Worm (Caenorhabditis elegans) whole organism, late embryonic: Measurements from ENCODE around the gene F54H12.8.

Experiments used
- C08G9.2 ChIP-seq: sonication (generic microtip); optimal IDR thresholded peaks from 2 replicates; lab custom pipeline; 2016; ENCODE audit warnings: mild to moderate bottlenecking, missing genetic modification characterization, moderate library complexity, missing compliant biosample characterization
- C38D4.7 ChIP-seq: fragments of 200-800 bp; sonication (Bioruptor generic); optimal IDR thresholded peaks from 2 replicates; lab custom pipeline; 2018; ENCODE audit warnings: mild to moderate bottlenecking, missing genetic modification characterization, moderate library complexity, missing compliant biosample characterization
- K02D7.2 ChIP-seq: sonication (generic microtip); optimal IDR thresholded peaks from 2 replicates; lab custom pipeline; 2017; ENCODE audit warnings: mild to moderate bottlenecking, missing genetic modification characterization, missing compliant biosample characterization
- T23F11.4 ChIP-seq: fragments of 200-800 bp; sonication (Bioruptor generic); optimal IDR thresholded peaks from 2 replicates; lab custom pipeline; 2018; ENCODE audit warnings: mild to moderate bottlenecking, missing genetic modification characterization, missing compliant biosample characterization
- ahr-1 ChIP-seq: sonication (generic microtip); optimal IDR thresholded peaks from 2 replicates; lab custom pipeline; 2016; ENCODE audit warnings: missing genetic modification characterization, missing compliant biosample characterization
- ceh-14 ChIP-seq: sonication (generic microtip); optimal IDR thresholded peaks from 2 replicates; lab custom pipeline; 2016; ENCODE audit warnings: missing genotype, missing genetic modification characterization, missing compliant biosample characterization
- ceh-2 ChIP-seq: sonication (generic microtip); optimal IDR thresholded peaks from 2 replicates; lab custom pipeline; 2016; ENCODE audit warnings: missing genotype, missing genetic modification characterization, missing compliant biosample characterization
- ceh-30 ChIP-seq: fragments of 150-350 bp; optimal IDR thresholded peaks from 2 replicates; lab custom pipeline; 2014; ENCODE audit warnings: missing biosample characterization, missing genetic modification characterization
- ceh-31 ChIP-seq: sonication (generic microtip); optimal IDR thresholded peaks from 2 replicates; lab custom pipeline; 2016; ENCODE audit warnings: missing genetic modification characterization, missing compliant biosample characterization
- ceh-45 ChIP-seq: fragments of 200-800 bp; sonication (Bioruptor generic); IDR thresholded peaks from 2 replicates; pipeline ENCODE4 v1.3.6; 2022; ENCODE audit warnings: missing genetic modification reagents, missing genetic modification characterization, missing compliant biosample characterization
- che-1 ChIP-seq: sonication (generic microtip); optimal IDR thresholded peaks from 2 replicates; lab custom pipeline; 2016; ENCODE audit warnings: mild to moderate bottlenecking, missing genetic modification characterization, missing compliant biosample characterization
- dmd-4 ChIP-seq: sonication (generic microtip); optimal IDR thresholded peaks from 2 replicates; lab custom pipeline; 2016; ENCODE audit warnings: borderline replicate concordance, missing genetic modification characterization, missing compliant biosample characterization
- elt-2 ChIP-seq: sonication (generic microtip); optimal IDR thresholded peaks from 2 replicates; lab custom pipeline; 2016; ENCODE audit warnings: missing genetic modification reagents, missing genetic modification characterization, missing compliant biosample characterization
- elt-4 ChIP-seq: sonication (generic microtip); optimal IDR thresholded peaks from 2 replicates; lab custom pipeline; 2016; ENCODE audit warnings: missing genetic modification characterization, missing compliant biosample characterization
- ets-4 ChIP-seq: sonication (generic microtip); optimal IDR thresholded peaks from 2 replicates; lab custom pipeline; 2016; ENCODE audit warnings: missing genetic modification characterization, missing compliant biosample characterization
- fkh-10 ChIP-seq: fragments of 150-350 bp; optimal IDR thresholded peaks from 2 replicates; lab custom pipeline; 2014; ENCODE audit warnings: missing biosample characterization, missing genetic modification reagents, missing genetic modification characterization
- fkh-6 ChIP-seq: sonication (generic microtip); optimal IDR thresholded peaks from 2 replicates; lab custom pipeline; 2016; ENCODE audit warnings: missing genetic modification characterization, missing compliant biosample characterization
- hlh-8 ChIP-seq: sonication (generic microtip); optimal IDR thresholded peaks from 2 replicates; lab custom pipeline; 2016; ENCODE audit warnings: missing genotype, missing genetic modification characterization, missing compliant biosample characterization
- lim-6 ChIP-seq: sonication (generic microtip); optimal IDR thresholded peaks from 2 replicates; lab custom pipeline; 2016; ENCODE audit warnings: missing genetic modification characterization, missing compliant biosample characterization
- mec-3 ChIP-seq: sonication (generic microtip); optimal IDR thresholded peaks from 2 replicates; lab custom pipeline; 2016; ENCODE audit warnings: borderline replicate concordance, missing genetic modification characterization, missing compliant biosample characterization
- nfya-1 ChIP-seq: sonication (generic microtip); optimal IDR thresholded peaks from 2 replicates; lab custom pipeline; 2017; ENCODE audit warnings: missing genetic modification characterization, mild to moderate bottlenecking, missing compliant biosample characterization, antibody characterized with exemption, moderate library complexity
- nhr-11 ChIP-seq: fragments of 150-350 bp; optimal IDR thresholded peaks from 2 replicates; lab custom pipeline; 2014; ENCODE audit warnings: missing biosample characterization, missing genetic modification characterization
- nhr-232 ChIP-seq: sonication (generic microtip); optimal IDR thresholded peaks from 2 replicates; lab custom pipeline; 2016; ENCODE audit warnings: missing genetic modification characterization, missing compliant biosample characterization
- npax-4 ChIP-seq: sonication (generic microtip); optimal IDR thresholded peaks from 2 replicates; lab custom pipeline; 2016; ENCODE audit warnings: missing genetic modification characterization, missing compliant biosample characterization
- odd-2 ChIP-seq: sonication (generic microtip); optimal IDR thresholded peaks from 2 replicates; lab custom pipeline; 2017; ENCODE audit warnings: antibody characterized with exemption, mild to moderate bottlenecking, missing genetic modification characterization, missing compliant biosample characterization
- pax-1 ChIP-seq: fragments of 150-350 bp; optimal IDR thresholded peaks from 2 replicates; lab custom pipeline; 2014; ENCODE audit warnings: missing biosample characterization, missing genetic modification characterization
- pha-2 ChIP-seq: sonication (generic microtip); optimal IDR thresholded peaks from 2 replicates; lab custom pipeline; 2017; ENCODE audit warnings: mild to moderate bottlenecking, missing genetic modification characterization, missing compliant biosample characterization
- pha-4 ChIP-seq: fragments of 150-350 bp; optimal IDR thresholded peaks from 2 replicates; lab custom pipeline; 2018; ENCODE audit warnings: missing biosample characterization, missing genetic modification reagents, missing genetic modification characterization
- pqm-1 ChIP-seq: sonication (generic microtip); optimal IDR thresholded peaks from 2 replicates; lab custom pipeline; 2016; ENCODE audit warnings: missing genetic modification characterization, missing compliant biosample characterization
- ref-2 ChIP-seq: sonication (generic microtip); optimal IDR thresholded peaks from 2 replicates; lab custom pipeline; 2016; ENCODE audit warnings: missing genetic modification characterization, missing compliant biosample characterization
- rnt-1 ChIP-seq: sonication (generic microtip); optimal IDR thresholded peaks from 2 replicates; lab custom pipeline; 2016; ENCODE audit warnings: missing genetic modification characterization, missing compliant biosample characterization
- sox-2 ChIP-seq: fragments of 200-800 bp; sonication (Bioruptor generic); IDR thresholded peaks from 2 replicates; pipeline ENCODE4 v1.3.6; 2022; ENCODE audit warnings: missing genetic modification reagents, missing genetic modification characterization, missing compliant biosample characterization
- syd-9 ChIP-seq: sonication (generic microtip); optimal IDR thresholded peaks from 2 replicates; lab custom pipeline; 2016; ENCODE audit warnings: mild to moderate bottlenecking, missing genetic modification characterization, moderate library complexity, missing compliant biosample characterization
- tbx-2 ChIP-seq: sonication (generic microtip); optimal IDR thresholded peaks from 2 replicates; lab custom pipeline; 2016; ENCODE audit warnings: missing genetic modification characterization, missing compliant biosample characterization
- unc-3 ChIP-seq, 2 experiments: fragments of 200-800 bp in 1 of 2; sonication (Bioruptor generic) in 1 of 2; sonication (generic microtip) in 1 of 2; conservative IDR thresholded peaks in 1 of 2; optimal IDR thresholded peaks in 1 of 2; 2 replicates each; pipeline versions ENCODE4 v1.3.6 to Lab custom; 2016 to 2022; ENCODE audit warnings: missing compliant biosample characterization in 2 of 2, missing genetic modification characterization in 2 of 2, missing genetic modification reagents in 1 of 2
- unc-42 ChIP-seq: sonication (generic microtip); optimal IDR thresholded peaks from 2 replicates; lab custom pipeline; 2016; ENCODE audit warnings: missing genotype, missing genetic modification characterization, missing compliant biosample characterization
- unc-55 ChIP-seq: sonication (generic microtip); optimal IDR thresholded peaks from 2 replicates; lab custom pipeline; 2017; ENCODE audit warnings: missing biosample characterization, missing genetic modification reagents, missing genetic modification characterization
- unc-86 ChIP-seq: sonication (generic microtip); optimal IDR thresholded peaks from 2 replicates; lab custom pipeline; 2016; ENCODE audit warnings: missing genetic modification characterization, missing compliant biosample characterization

The F54H12.8 gene

DNA sequence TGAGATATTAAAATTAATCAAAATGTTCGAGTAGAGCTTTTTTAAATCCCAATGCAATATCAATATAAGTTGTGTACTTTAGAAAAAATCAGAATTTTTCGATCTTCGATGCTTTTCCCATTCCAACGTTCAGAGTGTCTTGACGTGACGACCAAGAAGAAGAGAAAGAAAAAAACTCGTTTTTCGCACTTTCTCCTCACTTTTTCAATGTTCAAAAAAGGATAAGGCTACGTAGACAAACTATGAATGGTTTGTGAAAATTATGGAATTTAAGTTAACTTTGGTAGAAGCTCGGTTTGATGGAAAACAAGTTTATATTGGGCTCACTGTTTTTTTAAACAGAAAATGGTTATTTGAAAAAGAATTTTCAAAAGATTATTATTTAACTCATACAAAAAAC is 21.3 kb downstream of the F54H12.8 start:
- TF ChIP-seq C38D4.7 (GFP tag; lab: Kevin White, UChicago) (no peak), ref-2 (tag; lab: Kevin White, UChicago) (no peak), nhr-11 (tag; lab: Kevin White, UChicago) (no peak), unc-42 (tag; lab: Kevin White, UChicago) (no peak), odd-2 (tag; lab: Kevin White, UChicago) (no peak), tbx-2 (tag; lab: Kevin White, UChicago) (no peak), elt-2 (tag; lab: Kevin White, UChicago) (no peak), lim-6 (tag; lab: Kevin White, UChicago) (no peak), fkh-10 (GFP tag; lab: Kevin White, UChicago) (no peak), fkh-6 (tag; lab: Kevin White, UChicago) (no peak), ceh-14 (no peak), C08G9.2 (tag; lab: Kevin White, UChicago) (no peak), syd-9 (tag; lab: Kevin White, UChicago) (no peak), unc-3 (GFP tag; conservative IDR thresholded peaks at IDR 0.05; lab: Robert Waterston, UW) (no peak), unc-3 (tag; optimal IDR thresholded peaks at IDR 0.05; lab: Kevin White, UChicago) (no peak), ets-4 (tag; lab: Kevin White, UChicago) (no peak), unc-55 (GFP tag; lab: Kevin White, UChicago) (no peak), mec-3 (no peak), ahr-1 (no peak), pha-2 (tag; lab: Kevin White, UChicago) (no peak), che-1 (no peak)
- TF ChIP-seq, all 69 proteins: peak for 0

ce11 chrIII:7946968-7947491 is 22.0 kb downstream of the F54H12.8 start, which contains the start of gene gsto-1:
TSS of gene gsto-1 (minus strand) at chrIII:7947018.
- TF ChIP-seq sox-2 (GFP tag; lab: Robert Waterston, UW), result no peak
- no peak for TF ChIP-seq nhr-232 (tag; lab: Kevin White, UChicago)
- TF ChIP-seq ref-2 (tag; lab: Kevin White, UChicago), result no peak
- TF ChIP-seq ets-4 (tag; lab: Kevin White, UChicago), result no peak
- TF ChIP-seq T23F11.4 (GFP tag; lab: Kevin White, UChicago), result no peak
- TF ChIP-seq rnt-1, result no peak
- TF ChIP-seq tbx-2 (tag; lab: Kevin White, UChicago), result no peak
- no peak for TF ChIP-seq odd-2 (tag; lab: Kevin White, UChicago)
- TF ChIP-seq nfya-1 (tag; lab: Kevin White, UChicago), result no peak
- no peak for TF ChIP-seq dmd-4 (tag; lab: Kevin White, UChicago)
- TF ChIP-seq elt-4, result no peak
- no peak for TF ChIP-seq pax-1 (tag; lab: Kevin White, UChicago)
- TF ChIP-seq hlh-8, result no peak
- no peak for TF ChIP-seq ceh-30 (tag; lab: Kevin White, UChicago)
- TF ChIP-seq pha-4, result no peak
- TF ChIP-seq ceh-14, result no peak
- TF ChIP-seq, all 69 proteins: peak for 0

ce11 chrIII:7941417-7941816 is 27.6 kb downstream of the F54H12.8 start, which contains the start of gene kle-2:
TSS of gene kle-2 (plus strand) at chrIII:7941717.
- no peak for TF ChIP-seq rnt-1
- TF ChIP-seq T23F11.4 (GFP tag; lab: Kevin White, UChicago), result no peak
- no peak for TF ChIP-seq K02D7.2
- TF ChIP-seq unc-86 (tag; lab: Kevin White, UChicago), result no peak
- TF ChIP-seq pqm-1, result no peak
- TF ChIP-seq odd-2 (tag; lab: Kevin White, UChicago), result no peak
- TF ChIP-seq tbx-2 (tag; lab: Kevin White, UChicago), result no peak
- TF ChIP-seq nhr-232 (tag; lab: Kevin White, UChicago), result no peak
- no peak for TF ChIP-seq mec-3
- no peak for TF ChIP-seq C38D4.7 (GFP tag; lab: Kevin White, UChicago)
- TF ChIP-seq npax-4, result no peak
- TF ChIP-seq ceh-2 (tag; lab: Kevin White, UChicago), result no peak
- no peak for TF ChIP-seq ceh-45
- no peak for TF ChIP-seq ceh-14
- TF ChIP-seq ceh-31 (tag; lab: Kevin White, UChicago), result no peak
